Worm (Caenorhabditis elegans) whole organism, young adult: ENCODE data around the gene R10E11.5.

Experiments
- F23B12.7 ChIP-seq: sonication (generic microtip); optimal IDR thresholded peaks from 2 replicates; lab custom pipeline; 2017; ENCODE audit warnings: missing genetic modification characterization, mild to moderate bottlenecking, missing compliant biosample characterization, antibody characterized with exemption, moderate library complexity; ENCODE audit not compliant: insufficient read depth
- F33H1.4 ChIP-seq: fragments of 200-800 bp; sonication (Bioruptor generic); IDR thresholded peaks from 2 replicates; pipeline ENCODE4 v1.3.6; 2022; ENCODE audit warnings: missing genetic modification reagents, missing genetic modification characterization, missing compliant biosample characterization
- F49E8.2 ChIP-seq: sonication (generic microtip); optimal IDR thresholded peaks from 3 replicates; lab custom pipeline; 2017; ENCODE audit warnings: missing genetic modification characterization, mild to moderate bottlenecking, missing compliant biosample characterization, antibody characterized with exemption, moderate library complexity; ENCODE audit not compliant: insufficient read depth
- F55B11.4 ChIP-seq: sonication (generic microtip); optimal IDR thresholded peaks from 2 replicates; lab custom pipeline; 2016; ENCODE audit warnings: missing compliant biosample characterization, missing genetic modification characterization, borderline replicate concordance; ENCODE audit not compliant: insufficient read depth
- T07F8.4 ChIP-seq: sonication (generic microtip); optimal IDR thresholded peaks from 2 replicates; lab custom pipeline; 2016; ENCODE audit warnings: mild to moderate bottlenecking, missing genetic modification characterization, moderate library complexity, missing compliant biosample characterization
- T26A5.8 ChIP-seq: sonication (generic microtip); optimal IDR thresholded peaks from 2 replicates; lab custom pipeline; 2016; ENCODE audit warnings: missing genetic modification characterization, missing compliant biosample characterization
- Y53F4B.3 ChIP-seq: fragments of 200-800 bp; sonication (Bioruptor generic); IDR thresholded peaks from 2 replicates; pipeline ENCODE4 v1.3.6; 2022; ENCODE audit warnings: missing genetic modification reagents, missing genetic modification characterization, missing compliant biosample characterization
- Y53G8AR.9 ChIP-seq: fragments of 200-800 bp; sonication (Bioruptor generic); conservative IDR thresholded peaks from 2 replicates; pipeline ENCODE4 v1.3.6; 2022; ENCODE audit warnings: missing genetic modification reagents, missing genetic modification characterization, missing compliant biosample characterization
- Y95B8A.8 ChIP-seq: fragments of 200-800 bp; sonication (Bioruptor generic); IDR thresholded peaks from 2 replicates; pipeline ENCODE4 v1.3.6; 2022; ENCODE audit warnings: missing genetic modification reagents, missing genetic modification characterization, missing compliant biosample characterization
- aptf-2 ChIP-seq: fragments of 200-800 bp; sonication (Bioruptor generic); conservative IDR thresholded peaks from 2 replicates; pipeline ENCODE4 v1.3.6; 2022; ENCODE audit warnings: missing genetic modification reagents, missing genetic modification characterization, missing compliant biosample characterization
- athp-1 ChIP-seq: sonication (generic microtip); optimal IDR thresholded peaks from 2 replicates; lab custom pipeline; 2017; ENCODE audit warnings: mild to moderate bottlenecking, missing genetic modification characterization, missing compliant biosample characterization
- attf-3 ChIP-seq: fragments of 200-800 bp; sonication (Bioruptor generic); conservative IDR thresholded peaks from 2 replicates; pipeline ENCODE4 v1.3.6; 2022; ENCODE audit warnings: missing genetic modification reagents, missing genetic modification characterization, missing compliant biosample characterization
- attf-6 ChIP-seq: fragments of 200-800 bp; sonication (Bioruptor generic); IDR thresholded peaks from 2 replicates; pipeline ENCODE4 v1.3.6; 2022; ENCODE audit warnings: missing genetic modification reagents, missing genetic modification characterization, missing compliant biosample characterization
- bed-1 ChIP-seq: fragments of 200-800 bp; sonication (Bioruptor generic); IDR thresholded peaks from 2 replicates; pipeline ENCODE4 v1.3.6; 2022; ENCODE audit warnings: missing genetic modification reagents, missing genetic modification characterization, missing compliant biosample characterization
- bed-2 ChIP-seq: fragments of 200-800 bp; sonication (Bioruptor generic); IDR thresholded peaks from 2 replicates; pipeline ENCODE4 v1.3.6; 2022; ENCODE audit warnings: missing genetic modification reagents, missing genetic modification characterization, missing compliant biosample characterization
- cebp-2 ChIP-seq: fragments of 200-800 bp; sonication (Bioruptor generic); IDR thresholded peaks from 2 replicates; pipeline ENCODE4 v1.3.6; 2022; ENCODE audit warnings: missing genetic modification characterization, missing compliant biosample characterization
- ceh-27 ChIP-seq: fragments of 200-800 bp; sonication (Bioruptor generic); optimal IDR thresholded peaks from 2 replicates; lab custom pipeline; 2018; ENCODE audit warnings: mild to moderate bottlenecking, missing genetic modification characterization, moderate library complexity, missing compliant biosample characterization
- dox-1 ChIP-seq: fragments of 200-800 bp; sonication (Bioruptor generic); IDR thresholded peaks from 2 replicates; pipeline ENCODE4 v1.3.6; 2022; ENCODE audit warnings: missing genetic modification reagents, missing genetic modification characterization, missing compliant biosample characterization
- dpff-1 ChIP-seq: sonication (generic microtip); optimal IDR thresholded peaks from 2 replicates; lab custom pipeline; 2017; ENCODE audit warnings: mild to moderate bottlenecking, missing genetic modification characterization, missing compliant biosample characterization
- dpl-1 ChIP-seq: fragments of 150-350 bp; optimal IDR thresholded peaks from 2 replicates; lab custom pipeline; 2014; ENCODE audit warnings: missing biosample characterization, missing genetic modification reagents, missing genetic modification characterization
- efl-1 ChIP-seq: fragments of 150-350 bp; optimal IDR thresholded peaks from 2 replicates; lab custom pipeline; 2014; ENCODE audit warnings: missing biosample characterization, missing genetic modification reagents, missing genetic modification characterization
- him-1 ChIP-seq: sonication (generic microtip); optimal IDR thresholded peaks from 2 replicates; lab custom pipeline; 2016; ENCODE audit warnings: missing genotype, missing genetic modification reagents, missing genetic modification characterization, missing compliant biosample characterization
- hlh-26 ChIP-seq: fragments of 200-800 bp; sonication (Bioruptor generic); conservative IDR thresholded peaks from 2 replicates; pipeline ENCODE4 v1.3.6; 2022; ENCODE audit warnings: missing genetic modification reagents, missing genetic modification characterization, missing compliant biosample characterization
- hmg-1.2 ChIP-seq: fragments of 200-800 bp; sonication (Bioruptor generic); IDR thresholded peaks from 2 replicates; pipeline ENCODE4 v1.3.6; 2022; ENCODE audit warnings: missing genetic modification reagents, missing genetic modification characterization, missing compliant biosample characterization
- lag-1 ChIP-seq: fragments of 200-800 bp; sonication (Bioruptor generic); IDR thresholded peaks from 2 replicates; pipeline ENCODE4 v1.3.6; 2022; ENCODE audit warnings: missing genetic modification reagents, missing genetic modification characterization, missing compliant biosample characterization
- lin-40 ChIP-seq: sonication (generic microtip); optimal IDR thresholded peaks from 2 replicates; lab custom pipeline; 2016; ENCODE audit warnings: missing genetic modification characterization, mild to moderate bottlenecking, missing compliant biosample characterization, missing genotype, missing genetic modification reagents
- lir-1 ChIP-seq: fragments of 200-800 bp; sonication (Bioruptor generic); conservative IDR thresholded peaks from 2 replicates; pipeline ENCODE4 v1.3.6; 2022; ENCODE audit warnings: missing genetic modification reagents, missing genetic modification characterization, missing compliant biosample characterization
- madf-10 ChIP-seq: sonication (generic microtip); optimal IDR thresholded peaks from 2 replicates; lab custom pipeline; 2016; ENCODE audit warnings: mild to moderate bottlenecking, missing genetic modification characterization, missing compliant biosample characterization
- mcd-1 ChIP-seq: fragments of 200-800 bp; sonication (Bioruptor generic); IDR thresholded peaks from 2 replicates; pipeline ENCODE4 v1.3.6; 2022; ENCODE audit warnings: missing genetic modification reagents, missing genetic modification characterization, missing compliant biosample characterization
- mel-28 ChIP-seq: sonication (generic microtip); optimal IDR thresholded peaks from 2 replicates; lab custom pipeline; 2016; ENCODE audit warnings: borderline replicate concordance, mild to moderate bottlenecking, missing genetic modification characterization, missing compliant biosample characterization
- mes-4 ChIP-seq: sonication (generic microtip); optimal IDR thresholded peaks from 2 replicates; lab custom pipeline; 2016; ENCODE audit warnings: missing genotype, missing genetic modification characterization, missing compliant biosample characterization
- nfya-2 ChIP-seq: fragments of 200-800 bp; sonication (Bioruptor generic); IDR thresholded peaks from 2 replicates; pipeline ENCODE4 v1.3.6; 2022; ENCODE audit warnings: missing genetic modification reagents, missing genetic modification characterization, missing compliant biosample characterization
- nhr-27 ChIP-seq: fragments of 200-800 bp; sonication (Bioruptor generic); optimal IDR thresholded peaks from 2 replicates; lab custom pipeline; 2018; ENCODE audit warnings: mild to moderate bottlenecking, missing genetic modification characterization, moderate library complexity, missing compliant biosample characterization
- nhr-90 ChIP-seq: sonication (generic microtip); optimal IDR thresholded peaks from 2 replicates; lab custom pipeline; 2016; ENCODE audit warnings: missing genotype, mild to moderate bottlenecking, missing genetic modification characterization, missing compliant biosample characterization
- pbrm-1 ChIP-seq: fragments of 200-800 bp; sonication (Bioruptor generic); IDR thresholded peaks from 2 replicates; pipeline ENCODE4 v1.3.6; 2022; ENCODE audit warnings: missing genetic modification reagents, missing genetic modification characterization, missing compliant biosample characterization
- pha-4 ChIP-seq: fragments of 150-350 bp; sonication (generic microtip); optimal IDR thresholded peaks from 2 replicates; lab custom pipeline; 2014; ENCODE audit warnings: missing biosample characterization, missing genetic modification reagents, missing genetic modification characterization
- rcor-1 ChIP-seq: fragments of 200-800 bp; sonication (Bioruptor generic); IDR thresholded peaks from 2 replicates; pipeline ENCODE4 v1.3.6; 2022; ENCODE audit warnings: missing genetic modification reagents, missing genetic modification characterization, missing compliant biosample characterization
- rec-8 ChIP-seq, 2 experiments: sonication (generic microtip); optimal IDR thresholded peaks; 2 replicates each; lab custom pipeline; 2016; ENCODE audit warnings: mild to moderate bottlenecking in 2 of 2, missing genetic modification characterization in 2 of 2, missing genetic modification reagents in 2 of 2, missing genotype in 2 of 2, missing biosample characterization in 1 of 2, missing compliant biosample characterization in 1 of 2, moderate library complexity in 1 of 2
- rpc-1 ChIP-seq, 2 experiments: fragments of 150-350 bp in 1 of 2; sonication (generic microtip) in 1 of 2; optimal IDR thresholded peaks; 2 replicates each; lab custom pipeline; 2014 to 2018; ENCODE audit warnings: missing biosample characterization in 1 of 2, missing genetic modification characterization in 1 of 2, missing genetic modification reagents in 1 of 2, missing genotype in 1 of 2
- snpc-4 ChIP-seq, 5 experiments: fragments of 150-350 bp in 1 of 5; sonication (generic microtip) in 4 of 5; optimal IDR thresholded peaks; 2 replicates each; lab custom pipeline; 2014 to 2018; ENCODE audit warnings: missing genetic modification characterization in 5 of 5, missing biosample characterization in 3 of 5, antibody characterized with exemption in 2 of 5, mild to moderate bottlenecking in 2 of 5, missing compliant biosample characterization in 2 of 5, missing genotype in 2 of 5, moderate library complexity in 2 of 5, missing genetic modification reagents in 1 of 5
- tbx-9 ChIP-seq: sonication (generic microtip); optimal IDR thresholded peaks from 2 replicates; lab custom pipeline; 2016; ENCODE audit warnings: borderline replicate concordance, missing genetic modification characterization, inconsistent platforms, missing compliant biosample characterization
- tlf-1 ChIP-seq: fragments of 200-800 bp; sonication (Bioruptor generic); optimal IDR thresholded peaks from 2 replicates; lab custom pipeline; 2018; ENCODE audit warnings: mild to moderate bottlenecking, missing genetic modification characterization, missing compliant biosample characterization
- unc-130 ChIP-seq: sonication (generic microtip); optimal IDR thresholded peaks from 2 replicates; lab custom pipeline; 2016; ENCODE audit warnings: missing genetic modification reagents, missing genetic modification characterization, missing compliant biosample characterization
- zfh-2 ChIP-seq: fragments of 200-800 bp; sonication (Bioruptor generic); conservative IDR thresholded peaks from 2 replicates; pipeline ENCODE4 v1.3.6; 2022; ENCODE audit warnings: missing genetic modification reagents, missing genetic modification characterization, missing compliant biosample characterization
- ztf-22 ChIP-seq: fragments of 200-800 bp; sonication (Bioruptor generic); optimal IDR thresholded peaks from 2 replicates; lab custom pipeline; 2018; ENCODE audit warnings: mild to moderate bottlenecking, missing genetic modification characterization, moderate library complexity, missing compliant biosample characterization
- ztf-28 ChIP-seq: fragments of 200-800 bp; sonication (Bioruptor generic); IDR thresholded peaks from 2 replicates; pipeline ENCODE4 v1.3.6; 2022; ENCODE audit warnings: missing genetic modification reagents, missing genetic modification characterization, missing compliant biosample characterization

Gene R10E11.5

DNA sequence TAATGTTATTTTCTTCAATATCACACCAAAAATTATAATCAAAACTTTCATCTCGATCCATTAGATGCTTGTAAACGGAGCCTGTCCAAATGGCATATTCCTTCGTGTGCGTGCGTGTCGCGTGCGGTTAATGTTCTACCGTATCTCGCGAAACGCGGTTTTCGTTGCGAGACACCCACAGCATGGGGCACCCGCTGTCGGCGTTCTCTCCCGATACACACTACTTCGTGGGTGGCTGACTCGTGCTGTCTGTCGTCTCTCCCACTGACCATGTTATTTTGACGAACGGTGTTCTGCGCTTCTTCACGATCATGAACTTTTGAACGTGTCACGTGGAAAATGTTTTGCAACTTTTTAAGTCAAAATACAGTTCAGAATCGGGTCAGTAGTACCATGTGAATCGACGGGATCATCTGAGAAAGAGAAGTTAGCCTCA, 24.0 kb downstream of the R10E11.5 start (continued):
- TF ChIP-seq bed-2 (GFP tag; lab: Robert Waterston, UW) (no peak), nfya-2 (GFP tag; lab: Robert Waterston, UW) (0 out of 2 replicates have a peak, but pooled peaks have one; percentile 87), dpff-1 (tag; lab: Kevin White, UChicago) (peak; percentile 88), F33H1.4 (GFP tag; lab: Robert Waterston, UW) (peak; percentile 91), lag-1 (peak; percentile 94), mel-28 (tag; lab: Kevin White, UChicago) (peak; percentile 56), him-1 (tag; lab: Kevin White, UChicago) (no peak), Y53G8AR.9 (GFP tag; lab: Robert Waterston, UW) (peak; percentile 98), tbx-9 (no peak), attf-6 (GFP tag; lab: Robert Waterston, UW) (peak; percentile 44; the same call in 1 of the 2 replicates), unc-130 (peak; percentile 3), F55B11.4 (tag; lab: Kevin White, UChicago) (no peak), dpl-1 (GFP tag; lab: Kevin White, UChicago) (peak; percentile 19), F23B12.7 (tag; lab: Kevin White, UChicago) (no peak), aptf-2 (0 out of 2 replicates have a peak, but pooled peaks have one; percentile 40), T26A5.8 (tag; lab: Kevin White, UChicago) (no peak), mes-4 (tag; lab: Kevin White, UChicago) (no peak), hmg-1.2 (GFP tag; lab: Robert Waterston, UW) (peak; percentile 95), lin-40 (peak; percentile 98), rcor-1 (peak; percentile 92), ztf-28 (GFP tag; lab: Robert Waterston, UW) (peak; percentile 84; the same call in 1 of the 2 replicates), dox-1 (GFP tag; lab: Robert Waterston, UW) (peak; percentile 97), madf-10 (tag; lab: Kevin White, UChicago) (peak; percentile 94), cebp-2 (GFP tag; lab: Robert Waterston, UW) (peak; percentile 95), tlf-1 (GFP tag; lab: Kevin White, UChicago) (peak; percentile 97), nhr-27 (tag; lab: Kevin White, UChicago) (peak; percentile 92), rpc-1 (optimal IDR thresholded peaks at IDR 0.05; lab: Kevin White, UChicago) (peak; percentile 19), rpc-1 (tag; optimal IDR thresholded peaks at IDR 0.05; lab: Kevin White, UChicago) (no peak), bed-1 (peak; percentile 97), rec-8 (tag; optimal IDR thresholded peaks at IDR 0.05; lab: Kevin White, UChicago) (no peak), ztf-22 (GFP tag; lab: Kevin White, UChicago) (peak; percentile 97)

DNA sequence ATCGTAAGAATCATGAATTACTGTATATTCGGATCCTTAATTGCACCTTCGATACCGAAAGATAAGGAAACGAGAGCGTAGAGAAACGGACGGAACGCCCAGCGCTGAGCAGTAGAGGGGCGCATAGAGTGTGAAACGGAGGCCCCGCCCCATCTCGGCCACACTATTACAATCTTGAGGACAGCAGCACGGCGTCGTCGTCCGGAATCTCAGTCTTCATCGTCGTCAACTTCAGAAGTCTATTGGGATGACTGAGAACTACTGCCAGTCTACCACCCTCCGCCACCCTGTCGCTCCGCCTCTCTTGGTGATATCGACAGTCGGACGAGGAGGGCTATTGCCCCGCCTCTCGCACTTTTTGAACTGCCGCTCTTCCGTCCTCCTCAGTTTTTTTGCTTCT, 24.7 kb downstream of the R10E11.5 start:
- TF ChIP-seq dpff-1 (tag; lab: Kevin White, UChicago): no peak
- peak; percentile 22; the same call in 1 of the 2 replicates for TF ChIP-seq mcd-1 (GFP tag; lab: Robert Waterston, UW)
- no peak for TF ChIP-seq efl-1 (GFP tag; lab: Kevin White, UChicago)
- no peak for TF ChIP-seq Y53F4B.3 (GFP tag; lab: Robert Waterston, UW)
- 0 out of 2 replicates have a peak, but pooled peaks have one; percentile 12 for TF ChIP-seq F33H1.4 (GFP tag; lab: Robert Waterston, UW)
- TF ChIP-seq attf-3 (GFP tag; lab: Robert Waterston, UW): no peak
- no peak for TF ChIP-seq ceh-27 (GFP tag; lab: Kevin White, UChicago)
- TF ChIP-seq zfh-2 (GFP tag; lab: Robert Waterston, UW): peak; percentile 63; the same call in 1 of the 2 replicates
- no peak for TF ChIP-seq pbrm-1 (GFP tag; lab: Robert Waterston, UW)
- no peak for TF ChIP-seq lir-1 (GFP tag; lab: Robert Waterston, UW)
- no peak for TF ChIP-seq hmg-1.2 (GFP tag; lab: Robert Waterston, UW)
- TF ChIP-seq pha-4 (tag; lab: Kevin White, UChicago): no peak
- TF ChIP-seq F49E8.2 (tag; lab: Kevin White, UChicago): no peak
- 0 out of 2 replicates have a peak, but pooled peaks have one; percentile 60 for TF ChIP-seq bed-1
- no peak for TF ChIP-seq snpc-4 (GFP tag; optimal IDR thresholded peaks at IDR 0.05; lab: Kevin White, UChicago)
- TF ChIP-seq snpc-4 (tag; optimal IDR thresholded peaks at IDR 0.05; lab: Kevin White, UChicago): no peak
- TF ChIP-seq hlh-26 (GFP tag; lab: Robert Waterston, UW): no peak
- no peak for TF ChIP-seq nhr-90 (tag; lab: Kevin White, UChicago)
- no peak for TF ChIP-seq T07F8.4
- TF ChIP-seq athp-1 (tag; lab: Kevin White, UChicago): no peak
- no peak for TF ChIP-seq lag-1
- TF ChIP-seq Y95B8A.8 (GFP tag; lab: Robert Waterston, UW): no peak
